Worm (Caenorhabditis elegans): Measurements from ENCODE around the gene C46E10.8.

ce11 chrII:3694664-3695063 is 33.2 kb downstream of the C46E10.8 start, which contains the start of gene srx-102:
- TF ChIP-seq him-1 (tag; optimal IDR thresholded peaks at IDR 0.05) = no peak
- no peak for TF ChIP-seq dao-5 (tag; optimal IDR thresholded peaks at IDR 0.05)
